Fruit fly (Drosophila melanogaster): ENCODE measurements around the gene tfc.

- TF ChIP-seq Camta (GFP tag; optimal IDR thresholded peaks at IDR 0.05) = no peak
- TF ChIP-seq NFAT (GFP tag; IDR thresholded peaks at IDR 0.05) = no peak
- TF ChIP-seq CG2875 (GFP tag; optimal IDR thresholded peaks at IDR 0.05) = no peak
- TF ChIP-seq abd-A (tag; optimal IDR thresholded peaks at IDR 0.05) = no peak
- no peak for TF ChIP-seq ranshi (GFP tag; IDR thresholded peaks at IDR 0.05)
- TF ChIP-seq ap (GFP tag; IDR thresholded peaks at IDR 0.05) = no peak
Observed at dm6 chr3L:1320931-1321556, 64.8 kb downstream of the tfc start.

Measured in whole organism, embryonic.